Fruit fly (Drosophila melanogaster) whole organism, embryonic: ENCODE results near the gene opa.

Source experiments
- Atf-2 ChIP-seq: fragments of 200-800 bp; sonication (Bioruptor generic); optimal IDR thresholded peaks from 2 replicates; lab custom pipeline; 2016; ENCODE audit warnings: missing biosample characterization, missing genetic modification characterization
- Bteb2 ChIP-seq: fragments of 200-800 bp; sonication (Bioruptor generic); optimal IDR thresholded peaks from 2 replicates; lab custom pipeline; 2016; ENCODE audit warnings: missing biosample characterization, missing genetic modification characterization
- CG12236 ChIP-seq: fragments of 200-800 bp; sonication (Bioruptor generic); optimal IDR thresholded peaks from 2 replicates; lab custom pipeline; 2016; ENCODE audit warnings: missing biosample characterization, missing genetic modification characterization
- CG13424 ChIP-seq: fragments of 200-800 bp; sonication (Bioruptor generic); optimal IDR thresholded peaks from 2 replicates; lab custom pipeline; 2019; ENCODE audit warnings: missing biosample characterization, mild to moderate bottlenecking, missing genetic modification characterization, moderate library complexity
- CG15011 ChIP-seq: fragments of 200-800 bp; sonication (Bioruptor generic); optimal IDR thresholded peaks from 3 replicates; lab custom pipeline; 2018; ENCODE audit warnings: missing biosample characterization, mild to moderate bottlenecking, missing genetic modification characterization
- CG15073 ChIP-seq: fragments of 200-800 bp; sonication (Bioruptor generic); optimal IDR thresholded peaks from 2 replicates; lab custom pipeline; 2016; ENCODE audit warnings: missing biosample characterization, missing genetic modification characterization
- CG15269 ChIP-seq: fragments of 200-800 bp; sonication (Bioruptor generic); optimal IDR thresholded peaks from 2 replicates; lab custom pipeline; 2018; ENCODE audit warnings: missing biosample characterization, mild to moderate bottlenecking, missing genetic modification characterization, moderate library complexity
- CG17186 ChIP-seq: fragments of 200-800 bp; sonication (Bioruptor generic); optimal IDR thresholded peaks from 3 replicates; lab custom pipeline; 2017; ENCODE audit warnings: missing biosample characterization, missing genetic modification reagents, missing genetic modification characterization
- CG31365 ChIP-seq: fragments of 200-800 bp; sonication (Bioruptor generic); optimal IDR thresholded peaks from 2 replicates; lab custom pipeline; 2018; ENCODE audit warnings: missing biosample characterization, mild to moderate bottlenecking, missing genetic modification characterization
- CG31388 ChIP-seq: fragments of 200-800 bp; sonication (Bioruptor generic); optimal IDR thresholded peaks from 2 replicates; lab custom pipeline; 2016; ENCODE audit warnings: missing biosample characterization, missing genetic modification characterization
- CG34224 ChIP-seq: fragments of 200-800 bp; sonication (Bioruptor generic); IDR thresholded peaks from 3 replicates; pipeline ENCODE4 v1.3.6; 2022; ENCODE audit warnings: missing biosample characterization, missing genetic modification characterization; ENCODE audit not compliant: partially characterized antibody
- CG4404 ChIP-seq: fragments of 200-800 bp; sonication (Bioruptor generic); IDR thresholded peaks from 2 replicates; pipeline ENCODE4 v1.3.6; 2022; ENCODE audit warnings: missing biosample characterization, missing genetic modification characterization
- CG4707 ChIP-seq: fragments of 200-800 bp; sonication (Bioruptor generic); optimal IDR thresholded peaks from 2 replicates; lab custom pipeline; 2018; ENCODE audit warnings: missing biosample characterization, mild to moderate bottlenecking, missing genetic modification characterization, moderate library complexity
- CG6175 ChIP-seq: fragments of 200-800 bp; sonication (Bioruptor generic); IDR thresholded peaks from 3 replicates; pipeline ENCODE4 v1.3.6; 2022; ENCODE audit warnings: missing biosample characterization, missing genetic modification characterization
- CG6654 ChIP-seq: fragments of 200-800 bp; sonication (Bioruptor generic); optimal IDR thresholded peaks from 2 replicates; lab custom pipeline; 2017; ENCODE audit warnings: missing biosample characterization, mild to moderate bottlenecking, missing genetic modification characterization
- CG6689 ChIP-seq: fragments of 200-800 bp; sonication (Bioruptor generic); IDR thresholded peaks from 2 replicates; pipeline ENCODE4 v1.3.6; 2022; ENCODE audit warnings: missing biosample characterization, missing genetic modification characterization
- CG7839 ChIP-seq: fragments of 200-800 bp; sonication (Bioruptor generic); optimal IDR thresholded peaks from 3 replicates; lab custom pipeline; 2018; ENCODE audit warnings: missing biosample characterization, mild to moderate bottlenecking, missing genetic modification characterization, moderate library complexity
- CG8281 ChIP-seq: fragments of 200-800 bp; sonication (Bioruptor generic); optimal IDR thresholded peaks from 2 replicates; lab custom pipeline; 2018; ENCODE audit warnings: missing biosample characterization, mild to moderate bottlenecking, missing genetic modification characterization, moderate library complexity
- CG8765 ChIP-seq: fragments of 200-800 bp; sonication (Bioruptor generic); IDR thresholded peaks from 2 replicates; pipeline ENCODE4 v1.3.6; 2022; ENCODE audit warnings: missing biosample characterization, missing genetic modification characterization
- CG9437 ChIP-seq: fragments of 200-800 bp; sonication (Bioruptor generic); optimal IDR thresholded peaks from 2 replicates; lab custom pipeline; 2018; ENCODE audit warnings: missing biosample characterization, mild to moderate bottlenecking, missing genetic modification characterization
- CHES-1-like ChIP-seq: fragments of 200-800 bp; sonication (Bioruptor generic); optimal IDR thresholded peaks from 2 replicates; lab custom pipeline; 2016; ENCODE audit warnings: missing biosample characterization, missing genetic modification characterization
- CoRest ChIP-seq: fragments of 200-800 bp; sonication (Bioruptor generic); optimal IDR thresholded peaks from 3 replicates; lab custom pipeline; 2018; ENCODE audit warnings: missing biosample characterization, mild to moderate bottlenecking, missing genetic modification characterization, moderate library complexity
- Doc3 ChIP-seq: fragments of 200-800 bp; sonication (Bioruptor generic); IDR thresholded peaks from 3 replicates; pipeline ENCODE4 v1.3.6; 2022; ENCODE audit warnings: missing biosample characterization, missing genetic modification characterization; ENCODE audit not compliant: partially characterized antibody
- Ets97D ChIP-seq: fragments of 200-800 bp; sonication (Bioruptor generic); optimal IDR thresholded peaks from 3 replicates; lab custom pipeline; 2016; ENCODE audit warnings: missing biosample characterization, missing genetic modification characterization
- HLH4C ChIP-seq: fragments of 200-800 bp; sonication (Bioruptor generic); IDR thresholded peaks from 3 replicates; pipeline ENCODE4 v1.3.6; 2022; ENCODE audit warnings: missing biosample characterization, missing genetic modification characterization; ENCODE audit not compliant: partially characterized antibody
- Hand ChIP-seq: fragments of 200-800 bp; sonication (Bioruptor generic); optimal IDR thresholded peaks from 2 replicates; lab custom pipeline; 2017; ENCODE audit warnings: mild to moderate bottlenecking, missing biosample characterization, missing genetic modification reagents, missing genetic modification characterization
- HmgZ ChIP-seq: fragments of 200-800 bp; sonication (Bioruptor generic); optimal IDR thresholded peaks from 2 replicates; lab custom pipeline; 2018; ENCODE audit warnings: missing biosample characterization, mild to moderate bottlenecking, missing genetic modification characterization
- MTF-1 ChIP-seq: fragments of 200-800 bp; sonication (Bioruptor generic); optimal IDR thresholded peaks from 2 replicates; lab custom pipeline; 2018; ENCODE audit warnings: missing biosample characterization, mild to moderate bottlenecking, missing genetic modification characterization, borderline replicate concordance
- Nf-YA ChIP-seq: fragments of 200-800 bp; sonication (Bioruptor generic); IDR thresholded peaks from 2 replicates; pipeline ENCODE4 v1.3.6; 2022; ENCODE audit warnings: missing biosample characterization, missing genetic modification characterization
- Nf-YB ChIP-seq: fragments of 200-800 bp; sonication (Bioruptor generic); optimal IDR thresholded peaks from 3 replicates; lab custom pipeline; 2019; ENCODE audit warnings: missing biosample characterization, mild to moderate bottlenecking, missing genetic modification characterization, moderate library complexity
- Oli ChIP-seq: fragments of 200-800 bp; sonication (Bioruptor generic); optimal IDR thresholded peaks from 2 replicates; lab custom pipeline; 2018; ENCODE audit warnings: missing biosample characterization, mild to moderate bottlenecking, missing genetic modification characterization, moderate library complexity
- Sry-δ ChIP-seq: fragments of 200-800 bp; sonication (Bioruptor generic); optimal IDR thresholded peaks from 2 replicates; lab custom pipeline; 2016; ENCODE audit warnings: missing biosample characterization, missing genetic modification characterization
- ac ChIP-seq: fragments of 200-800 bp; sonication (Bioruptor generic); optimal IDR thresholded peaks from 3 replicates; lab custom pipeline; 2017; ENCODE audit warnings: missing biosample characterization, mild to moderate bottlenecking, missing genetic modification characterization
- al ChIP-seq: fragments of 200-800 bp; sonication (Bioruptor generic); IDR thresholded peaks from 2 replicates; pipeline ENCODE4 v1.3.6; 2022; ENCODE audit warnings: missing biosample characterization, missing genetic modification characterization
- btn ChIP-seq: fragments of 200-800 bp; sonication (Bioruptor generic); optimal IDR thresholded peaks from 2 replicates; lab custom pipeline; 2016; ENCODE audit warnings: missing biosample characterization, missing genetic modification characterization
- esg ChIP-seq: fragments of 200-800 bp; sonication (Bioruptor generic); conservative IDR thresholded peaks from 2 replicates; pipeline ENCODE4 v1.3.6; 2022; ENCODE audit warnings: missing biosample characterization, missing genetic modification characterization
- exex ChIP-seq: fragments of 200-800 bp; sonication (Bioruptor generic); optimal IDR thresholded peaks from 4 replicates; lab custom pipeline; 2018; ENCODE audit warnings: missing biosample characterization, mild to moderate bottlenecking, missing genetic modification characterization, moderate library complexity
- gem ChIP-seq: fragments of 200-800 bp; sonication (Bioruptor generic); optimal IDR thresholded peaks from 2 replicates; lab custom pipeline; 2019; ENCODE audit warnings: missing biosample characterization, mild to moderate bottlenecking, missing genetic modification characterization, moderate library complexity
- grn ChIP-seq: fragments of 200-800 bp; sonication (Bioruptor generic); optimal IDR thresholded peaks from 3 replicates; lab custom pipeline; 2017; ENCODE audit warnings: missing biosample characterization, missing genetic modification characterization
- ham ChIP-seq: fragments of 200-800 bp; sonication (Bioruptor generic); IDR thresholded peaks from 2 replicates; pipeline ENCODE4 v1.3.6; 2022; ENCODE audit warnings: missing biosample characterization, missing genetic modification characterization
- inv ChIP-seq: fragments of 200-800 bp; sonication (Bioruptor generic); IDR thresholded peaks from 2 replicates; pipeline ENCODE4 v1.3.6; 2022; ENCODE audit warnings: missing biosample characterization, missing genetic modification characterization; ENCODE audit not compliant: partially characterized antibody
- lola ChIP-seq, 3 experiments: fragments of >200 bp in 2 of 3; fragments of 200-800 bp in 1 of 3; sonication (Bioruptor generic) in 1 of 3; optimal IDR thresholded peaks; 2 replicates each; lab custom pipeline; 2017 to 2019; ENCODE audit warnings: missing biosample characterization in 3 of 3, missing genetic modification characterization in 3 of 3, mild to moderate bottlenecking in 1 of 3, moderate library complexity in 1 of 3
- lov ChIP-seq, 2 experiments: fragments of 200-800 bp in 1 of 2; fragments of >200 bp in 1 of 2; sonication (Bioruptor generic) in 1 of 2; IDR thresholded peaks in 1 of 2; optimal IDR thresholded peaks in 1 of 2; 2 replicates in 1 of 2; 3 replicates in 1 of 2; pipeline versions ENCODE4 v1.3.6 to Lab custom; 2017 to 2022; ENCODE audit warnings: missing biosample characterization in 1 of 2, missing genetic modification characterization in 1 of 2
- otp ChIP-seq: fragments of 200-800 bp; sonication (Bioruptor generic); IDR thresholded peaks from 3 replicates; pipeline ENCODE4, ENCODE4 v1.3.6; 2022; ENCODE audit warnings: missing biosample characterization, missing genetic modification characterization
- pho ChIP-seq: fragments of 200-800 bp; sonication (Bioruptor generic); optimal IDR thresholded peaks from 2 replicates; lab custom pipeline; 2016; ENCODE audit warnings: missing biosample characterization, missing genetic modification characterization
- phol ChIP-seq: fragments of 200-800 bp; sonication (Bioruptor generic); optimal IDR thresholded peaks from 3 replicates; lab custom pipeline; 2018; ENCODE audit warnings: missing biosample characterization, mild to moderate bottlenecking, missing genetic modification characterization, moderate library complexity
- pros ChIP-seq: fragments of 200-800 bp; sonication (Bioruptor generic); optimal IDR thresholded peaks from 3 replicates; lab custom pipeline; 2019; ENCODE audit warnings: missing biosample characterization, mild to moderate bottlenecking, missing genetic modification characterization, moderate library complexity
- slp2 ChIP-seq: fragments of 200-800 bp; sonication (Bioruptor generic); optimal IDR thresholded peaks from 2 replicates; lab custom pipeline; 2016; ENCODE audit warnings: missing biosample characterization, missing genetic modification characterization
- tio ChIP-seq: fragments of 200-800 bp; sonication (Bioruptor generic); optimal IDR thresholded peaks from 2 replicates; lab custom pipeline; 2017; ENCODE audit warnings: missing biosample characterization, missing genetic modification characterization, inconsistent platforms
- vnd ChIP-seq: fragments of 200-800 bp; sonication (Bioruptor generic); IDR thresholded peaks from 3 replicates; pipeline ENCODE4 v1.3.6; 2022; ENCODE audit warnings: missing biosample characterization, missing genetic modification characterization; ENCODE audit not compliant: partially characterized antibody
- vvl ChIP-seq: fragments of 200-800 bp; sonication (Bioruptor generic); IDR thresholded peaks from 2 replicates; pipeline ENCODE4 v1.3.6; 2022; ENCODE audit warnings: missing biosample characterization, missing genetic modification characterization
- yki ChIP-seq: fragments of >200 bp; optimal IDR thresholded peaks from 3 replicates; lab custom pipeline; 2018

opa gene

dm6 chr3R:4852373-4852860, at the start of gene opa (continued):
- TF ChIP-seq Doc3 (GFP tag; lab: Robert Waterston, UW) (no peak), phol (peak; percentile 75), vnd (GFP tag; lab: Robert Waterston, UW) (no peak), CG6689 (GFP tag; lab: Robert Waterston, UW) (no peak), CG6654 (no peak), CG6175 (GFP tag; lab: Robert Waterston, UW) (no peak), yki (lab: Kevin White, UChicago) (no peak), Nf-YA (GFP tag; lab: Robert Waterston, UW) (peak; percentile 100), pho (GFP tag; lab: Kevin White, UChicago) (no peak), HmgZ (tag; lab: Kevin White, UChicago) (peak; percentile 60), lola (GFP tag; optimal IDR thresholded peaks at IDR 0.05; lab: Kevin White, UChicago) (no peak), CG4707 (no peak), Atf-2 (no peak), Bteb2 (GFP tag; lab: Kevin White, UChicago) (no peak), CG13424 (tag; lab: Kevin White, UChicago) (no peak), CG9437 (GFP tag; lab: Kevin White, UChicago) (no peak), inv (GFP tag; lab: Robert Waterston, UW) (no peak; the same call in 1 of the 2 replicates), btn (GFP tag; lab: Kevin White, UChicago) (no peak), tio (GFP tag; lab: Kevin White, UChicago) (no peak), CG17186 (no peak), esg (no peak), HLH4C (no peak), CoRest (tag; lab: Kevin White, UChicago) (peak; percentile 81), ham (GFP tag; lab: Robert Waterston, UW) (no peak), Oli (no peak), CG4404 (GFP tag; lab: Robert Waterston, UW) (no peak), CG15011 (GFP tag; lab: Kevin White, UChicago) (no peak), ac (GFP tag; lab: Kevin White, UChicago) (peak; percentile 6), CG34224 (GFP tag; lab: Robert Waterston, UW) (peak; percentile 67), CG15269 (no peak), CG8765 (no peak), al (GFP tag; lab: Robert Waterston, UW) (no peak), CG12236 (GFP tag; lab: Kevin White, UChicago) (no peak), otp (GFP tag; lab: Robert Waterston, UW) (no peak), grn (GFP tag; lab: Kevin White, UChicago) (no peak), Hand (GFP tag; lab: Kevin White, UChicago) (no peak), CG15073 (GFP tag; lab: Kevin White, UChicago) (no peak), Sry-δ (GFP tag; lab: Kevin White, UChicago) (no peak), MTF-1 (GFP tag; lab: Kevin White, UChicago) (no peak), Ets97D (no peak), CG31388 (no peak)

dm6 chr3R:4804126-4804649, 48.4 kb upstream of the opa start:
- TF ChIP-seq CG8281 (tag; lab: Kevin White, UChicago) (peak; percentile 1), slp2 (GFP tag; lab: Kevin White, UChicago) (no peak), gem (no peak), exex (tag; lab: Kevin White, UChicago) (no peak), vvl (GFP tag; lab: Robert Waterston, UW) (no peak), pros (GFP tag; lab: Kevin White, UChicago) (no peak), Nf-YB (no peak), CHES-1-like (GFP tag; lab: Kevin White, UChicago) (no peak), lov (optimal IDR thresholded peaks at IDR 0.05; lab: Kevin White, UChicago) (no peak), lov (GFP tag; IDR thresholded peaks at IDR 0.05; lab: Robert Waterston, UW) (no peak), CG31365 (no peak), CG7839 (peak; percentile 18)
